Fruit fly (Drosophila melanogaster) whole organism, prepupa: ENCODE data around the gene CG42857.

ENCODE experiments used
- Blimp-1 ChIP-seq: fragments of 200-800 bp; sonication (Bioruptor generic); optimal IDR thresholded peaks from 3 replicates; lab custom pipeline; 2017; ENCODE audit warnings: missing biosample characterization, missing genetic modification characterization, mild to moderate bottlenecking, moderate library complexity, missing genetic modification reagents
- CG10669 ChIP-seq: fragments of 200-800 bp; sonication (Bioruptor generic); optimal IDR thresholded peaks from 3 replicates; lab custom pipeline; 2018; ENCODE audit warnings: missing biosample characterization, mild to moderate bottlenecking, missing genetic modification characterization, moderate library complexity
- CG11294 ChIP-seq: fragments of 200-800 bp; sonication (Bioruptor generic); IDR thresholded peaks from 2 replicates; pipeline ENCODE4 v1.3.6; 2022; ENCODE audit warnings: missing biosample characterization, missing genetic modification characterization
- CG11762 ChIP-seq: fragments of 200-800 bp; sonication (Bioruptor generic); optimal IDR thresholded peaks from 3 replicates; lab custom pipeline; 2016; ENCODE audit warnings: missing biosample characterization, missing genetic modification characterization; ENCODE audit not compliant: insufficient read depth
- CG11902 ChIP-seq: fragments of 200-800 bp; sonication (Bioruptor generic); optimal IDR thresholded peaks from 3 replicates; lab custom pipeline; 2016; ENCODE audit warnings: missing biosample characterization, missing genetic modification characterization
- CG15336 ChIP-seq: fragments of 200-800 bp; sonication (Bioruptor generic); IDR thresholded peaks from 2 replicates; pipeline ENCODE4 v1.3.6; 2022; ENCODE audit warnings: missing biosample characterization, missing genetic modification characterization
- CG1621 ChIP-seq: fragments of 200-800 bp; sonication (Bioruptor generic); optimal IDR thresholded peaks from 3 replicates; lab custom pipeline; 2018; ENCODE audit warnings: missing biosample characterization, mild to moderate bottlenecking, missing genetic modification characterization
- CG3032 ChIP-seq: fragments of 200-800 bp; optimal IDR thresholded peaks from 2 replicates; lab custom pipeline; 2019; ENCODE audit warnings: missing biosample characterization, mild to moderate bottlenecking, missing genetic modification characterization, moderate library complexity
- CG31627 ChIP-seq: fragments of 200-800 bp; sonication (Bioruptor generic); optimal IDR thresholded peaks from 3 replicates; lab custom pipeline; 2016; ENCODE audit warnings: missing biosample characterization, missing genetic modification characterization
- CG32006 ChIP-seq: fragments of 200-800 bp; sonication (Bioruptor generic); optimal IDR thresholded peaks from 3 replicates; lab custom pipeline; 2017; ENCODE audit warnings: missing biosample characterization, mild to moderate bottlenecking, missing genetic modification characterization
- CG34406 ChIP-seq: fragments of 200-800 bp; sonication (Bioruptor generic); optimal IDR thresholded peaks from 3 replicates; lab custom pipeline; 2016; ENCODE audit warnings: missing biosample characterization, missing genetic modification characterization
- CG6163 ChIP-seq: fragments of 200-800 bp; sonication (Bioruptor generic); IDR thresholded peaks from 3 replicates; pipeline ENCODE4 v1.3.6; 2022; ENCODE audit warnings: missing biosample characterization, missing genetic modification characterization
- CG6276 ChIP-seq: fragments of 200-800 bp; sonication (Bioruptor generic); optimal IDR thresholded peaks from 2 replicates; lab custom pipeline; 2017; ENCODE audit warnings: missing biosample characterization, mild to moderate bottlenecking, missing genetic modification characterization
- CG6792 ChIP-seq: fragments of 200-800 bp; sonication (Bioruptor generic); optimal IDR thresholded peaks from 3 replicates; lab custom pipeline; 2016; ENCODE audit warnings: missing biosample characterization, missing genetic modification characterization
- CG6808 ChIP-seq: fragments of 200-800 bp; sonication (Bioruptor generic); optimal IDR thresholded peaks from 3 replicates; lab custom pipeline; 2017; ENCODE audit warnings: missing biosample characterization, missing genetic modification characterization, mild to moderate bottlenecking, moderate library complexity, missing genetic modification reagents
- CG7368 ChIP-seq: fragments of 200-800 bp; sonication (Bioruptor generic); optimal IDR thresholded peaks from 3 replicates; lab custom pipeline; 2016; ENCODE audit warnings: missing biosample characterization, missing genetic modification characterization
- CG8119 ChIP-seq: fragments of 200-800 bp; sonication (Bioruptor generic); IDR thresholded peaks from 3 replicates; pipeline ENCODE4 v1.3.6; 2022; ENCODE audit warnings: missing biosample characterization, missing genetic modification characterization
- CG8319 ChIP-seq: fragments of 200-800 bp; sonication (Bioruptor generic); optimal IDR thresholded peaks from 3 replicates; lab custom pipeline; 2016; ENCODE audit warnings: missing biosample characterization, missing genetic modification characterization
- CG8632 ChIP-seq: fragments of 200-800 bp; sonication (Bioruptor generic); optimal IDR thresholded peaks from 3 replicates; lab custom pipeline; 2016; ENCODE audit warnings: missing biosample characterization, missing genetic modification characterization
- CG9139 ChIP-seq: fragments of 200-800 bp; sonication (Bioruptor generic); optimal IDR thresholded peaks from 3 replicates; lab custom pipeline; 2017; ENCODE audit warnings: missing biosample characterization, mild to moderate bottlenecking, missing genetic modification characterization
- Eip75B ChIP-seq: fragments of 200-800 bp; sonication (Bioruptor generic); optimal IDR thresholded peaks from 3 replicates; lab custom pipeline; 2016; ENCODE audit warnings: missing biosample characterization, missing genetic modification characterization
- Eip78C ChIP-seq: fragments of 200-800 bp; sonication (Bioruptor generic); peaks from one replicate; lab custom pipeline; 2016; ENCODE audit warnings: missing biosample characterization, missing genetic modification characterization
- Eip93F ChIP-seq: fragments of 200-800 bp; sonication (Bioruptor generic); optimal IDR thresholded peaks from 2 replicates; lab custom pipeline; 2016; ENCODE audit warnings: missing biosample characterization, mild to moderate bottlenecking, missing genetic modification characterization
- Ets96B ChIP-seq: fragments of 200-800 bp; optimal IDR thresholded peaks from 2 replicates; lab custom pipeline; 2019; ENCODE audit warnings: missing biosample characterization, mild to moderate bottlenecking, missing genetic modification characterization, moderate library complexity
- Hr38 ChIP-seq: sonication (Bioruptor generic); optimal IDR thresholded peaks from 2 replicates; lab custom pipeline; 2016; ENCODE audit warnings: missing biosample characterization, missing genetic modification characterization
- Hr39 ChIP-seq: fragments of 200-800 bp; sonication (Bioruptor generic); optimal IDR thresholded peaks from 2 replicates; lab custom pipeline; 2016; ENCODE audit warnings: missing biosample characterization, missing genetic modification characterization
- Hr4 ChIP-seq: fragments of 200-800 bp; sonication (Bioruptor generic); optimal IDR thresholded peaks from 3 replicates; lab custom pipeline; 2016; ENCODE audit warnings: missing biosample characterization, missing genetic modification characterization
- Met ChIP-seq: fragments of 200-800 bp; sonication (Bioruptor generic); optimal IDR thresholded peaks from 3 replicates; lab custom pipeline; 2016; ENCODE audit warnings: missing biosample characterization, missing genetic modification characterization
- Sox102F ChIP-seq: fragments of 200-800 bp; sonication (Bioruptor generic); optimal IDR thresholded peaks from 2 replicates; lab custom pipeline; 2016; ENCODE audit warnings: missing biosample characterization, mild to moderate bottlenecking, missing genetic modification characterization
- Sox14 ChIP-seq: fragments of 200-800 bp; sonication (Bioruptor generic); optimal IDR thresholded peaks from 3 replicates; lab custom pipeline; 2016; ENCODE audit warnings: missing biosample characterization, missing genetic modification characterization
- Sox15 ChIP-seq: fragments of 200-800 bp; sonication (Bioruptor generic); optimal IDR thresholded peaks from 3 replicates; lab custom pipeline; 2016; ENCODE audit warnings: missing biosample characterization, missing genetic modification characterization
- achi ChIP-seq: fragments of 200-800 bp; sonication (Bioruptor generic); optimal IDR thresholded peaks from 3 replicates; lab custom pipeline; 2016; ENCODE audit warnings: missing biosample characterization, missing genetic modification characterization
- acj6 ChIP-seq: fragments of 200-800 bp; sonication (Bioruptor generic); optimal IDR thresholded peaks from 3 replicates; lab custom pipeline; 2016; ENCODE audit warnings: missing biosample characterization, missing genetic modification characterization
- cyc ChIP-seq: fragments of 200-800 bp; sonication (Bioruptor generic); optimal IDR thresholded peaks from 3 replicates; lab custom pipeline; 2016; ENCODE audit warnings: missing biosample characterization, missing genetic modification characterization
- dac ChIP-seq: fragments of 200-800 bp; sonication (Bioruptor generic); optimal IDR thresholded peaks from 2 replicates; lab custom pipeline; 2017; ENCODE audit warnings: missing biosample characterization, mild to moderate bottlenecking, missing genetic modification characterization
- dsx ChIP-seq: fragments of 200-800 bp; optimal IDR thresholded peaks from 3 replicates; lab custom pipeline; 2019; ENCODE audit warnings: missing biosample characterization, mild to moderate bottlenecking, missing genetic modification characterization, moderate library complexity; ENCODE audit not compliant: poor library complexity, severe bottlenecking
- esn ChIP-seq: fragments of 200-800 bp; sonication (Bioruptor generic); optimal IDR thresholded peaks from 2 replicates; lab custom pipeline; 2016; ENCODE audit warnings: missing biosample characterization, mild to moderate bottlenecking, missing genetic modification characterization, moderate library complexity
- fd85E ChIP-seq: fragments of 200-800 bp; sonication (Bioruptor generic); optimal IDR thresholded peaks from 3 replicates; lab custom pipeline; 2016; ENCODE audit warnings: missing biosample characterization, missing genetic modification characterization
- fkh ChIP-seq: fragments of 200-800 bp; sonication (Bioruptor generic); optimal IDR thresholded peaks from 3 replicates; lab custom pipeline; 2017; ENCODE audit warnings: missing biosample characterization, mild to moderate bottlenecking, missing genetic modification characterization, moderate library complexity
- salr ChIP-seq, 2 experiments: fragments of 200-800 bp; sonication (Bioruptor generic); optimal IDR thresholded peaks; 3 replicates each; lab custom pipeline; 2016 to 2018; ENCODE audit warnings: missing biosample characterization in 2 of 2, missing genetic modification characterization in 2 of 2, mild to moderate bottlenecking in 1 of 2
- spab ChIP-seq: fragments of 200-800 bp; sonication (Bioruptor generic); optimal IDR thresholded peaks from 2 replicates; lab custom pipeline; 2017; ENCODE audit warnings: missing biosample characterization, mild to moderate bottlenecking, missing genetic modification characterization, missing genetic modification reagents
- ss ChIP-seq, 2 experiments: fragments of 200-800 bp; sonication (Bioruptor generic); optimal IDR thresholded peaks; 2 replicates in 1 of 2; 3 replicates in 1 of 2; lab custom pipeline; 2017 to 2018; ENCODE audit warnings: mild to moderate bottlenecking in 2 of 2, missing biosample characterization in 2 of 2, missing genetic modification characterization in 2 of 2, moderate library complexity in 1 of 2
- svp ChIP-seq: fragments of 200-800 bp; sonication (Bioruptor generic); peaks from one replicate; lab custom pipeline; 2016; ENCODE audit warnings: missing biosample characterization, missing genetic modification characterization
- topi ChIP-seq: fragments of 200-800 bp; sonication (Bioruptor generic); optimal IDR thresholded peaks from 3 replicates; lab custom pipeline; 2016; ENCODE audit warnings: missing biosample characterization, missing genetic modification characterization
- vri ChIP-seq: fragments of 200-800 bp; sonication (Bioruptor generic); optimal IDR thresholded peaks from 3 replicates; lab custom pipeline; 2016; ENCODE audit warnings: missing biosample characterization, mild to moderate bottlenecking, missing genetic modification characterization

Gene CG42857

dm6 chr3R:9808946-9809545 lies 11.9 kb downstream of the CG42857 start, which contains the start of gene FBXO11 (continued):
- TF ChIP-seq CG6792 (GFP tag; lab: Kevin White, UChicago) (peak; percentile 7), CG10669 (no peak), acj6 (no peak), spab (GFP tag; lab: Kevin White, UChicago) (no peak), Met (GFP tag; lab: Kevin White, UChicago) (no peak), vri (GFP tag; lab: Kevin White, UChicago) (no peak), CG8319 (GFP tag; lab: Kevin White, UChicago) (no peak), CG8632 (GFP tag; lab: Kevin White, UChicago) (no peak), CG34406 (no peak), Eip78C (GFP tag; lab: Kevin White, UChicago) (peak; percentile 84), CG3032 (no peak), ss (GFP tag; optimal IDR thresholded peaks at IDR 0.05; lab: Kevin White, UChicago) (peak in 1 of 2 experiments; percentile 89), svp (no peak), CG1621 (tag; lab: Kevin White, UChicago) (peak; percentile 75), Eip93F (GFP tag; lab: Kevin White, UChicago) (peak; percentile 25), achi (no peak), CG8119 (GFP tag; lab: Robert Waterston, UW) (peak; percentile 60; the same call in 2 of the 3 replicates), cyc (GFP tag; lab: Kevin White, UChicago) (no peak), CG15336 (GFP tag; lab: Robert Waterston, UW) (peak; percentile 50), CG6276 (GFP tag; lab: Kevin White, UChicago) (no peak), dac (GFP tag; lab: Kevin White, UChicago) (peak; percentile 38), Eip75B (GFP tag; lab: Kevin White, UChicago) (no peak), CG9139 (GFP tag; lab: Kevin White, UChicago) (no peak), CG6163 (GFP tag; lab: Robert Waterston, UW) (peak; percentile 98), esn (GFP tag; lab: Kevin White, UChicago) (no peak), Hr38 (GFP tag; lab: Kevin White, UChicago) (no peak), CG32006 (GFP tag; lab: Kevin White, UChicago) (no peak), CG11762 (GFP tag; lab: Kevin White, UChicago) (no peak), CG6808 (GFP tag; lab: Kevin White, UChicago) (no peak), CG11294 (GFP tag; lab: Robert Waterston, UW) (no peak), CG7368 (GFP tag; lab: Kevin White, UChicago) (no peak), Ets96B (tag; lab: Kevin White, UChicago) (peak; percentile 53), Sox14 (GFP tag; lab: Kevin White, UChicago) (peak; percentile 98), fd85E (GFP tag; lab: Kevin White, UChicago) (peak; percentile 61), dsx (GFP tag; lab: Kevin White, UChicago) (no peak), Sox15 (GFP tag; lab: Kevin White, UChicago) (no peak), Blimp-1 (GFP tag; lab: Kevin White, UChicago) (peak; percentile 33)

DNA sequence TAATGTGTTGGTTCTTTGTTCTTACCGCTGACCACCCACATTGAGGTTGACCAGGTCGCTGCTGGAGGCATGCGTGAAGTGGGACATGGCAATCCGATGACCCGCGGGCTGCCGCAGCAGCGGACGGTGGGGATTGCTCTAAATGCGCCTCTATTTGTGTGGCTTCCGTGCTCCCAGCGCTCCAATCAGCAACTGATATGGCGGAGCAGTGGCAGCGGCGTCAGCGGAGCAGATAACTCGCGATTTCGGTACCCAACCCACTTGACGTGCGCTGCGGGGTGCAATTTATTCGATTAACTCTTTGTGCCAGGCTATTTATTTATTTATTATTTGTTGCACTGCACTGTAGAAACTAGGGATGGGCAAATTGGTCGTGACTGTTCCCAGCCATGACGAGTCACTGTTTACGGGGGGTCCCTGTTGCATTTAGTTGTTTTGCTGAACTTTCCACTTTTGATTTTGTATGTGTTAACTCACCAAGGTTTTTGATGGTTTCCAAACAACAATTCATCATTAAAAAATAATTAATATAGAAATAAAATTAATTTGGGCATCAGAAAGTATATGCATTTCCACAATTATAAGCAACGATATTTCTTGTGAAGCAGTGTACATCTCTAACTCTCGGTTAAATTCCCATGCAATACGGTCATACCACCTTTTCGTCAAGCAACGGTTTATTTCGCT lies 20.2 kb downstream of the CG42857 start, which contains the start of the genes CG9467 and CG8526:
Gene CG9467 (minus strand): TSS at position 383 of the 687 bp plus-strand sequence.
Gene CG8526 (plus strand): TSS at position 637 of the 687 bp plus-strand sequence.
- TF ChIP-seq esn (GFP tag; lab: Kevin White, UChicago) = peak; percentile 69
- TF ChIP-seq topi (GFP tag; lab: Kevin White, UChicago) = no peak
- TF ChIP-seq CG11902 (GFP tag; lab: Kevin White, UChicago) = peak; percentile 49
- TF ChIP-seq cyc (GFP tag; lab: Kevin White, UChicago) = peak; percentile 61
- TF ChIP-seq salr (GFP tag; optimal IDR thresholded peaks at IDR 0.05; lab: Kevin White, UChicago) = no peak
- TF ChIP-seq CG8632 (GFP tag; lab: Kevin White, UChicago) = no peak
- TF ChIP-seq CG34406 = peak; percentile 60
- peak; percentile 83 for TF ChIP-seq Eip78C (GFP tag; lab: Kevin White, UChicago)
- TF ChIP-seq Sox15 (GFP tag; lab: Kevin White, UChicago) = peak; percentile 58
- peak; percentile 97 for TF ChIP-seq svp
- TF ChIP-seq Sox102F (GFP tag; lab: Kevin White, UChicago) = no peak
- no peak for TF ChIP-seq ss (GFP tag; optimal IDR thresholded peaks at IDR 0.05; lab: Kevin White, UChicago)
- TF ChIP-seq CG6792 (GFP tag; lab: Kevin White, UChicago) = peak; percentile 42
- TF ChIP-seq CG31627 (GFP tag; lab: Kevin White, UChicago) = peak; percentile 55
- TF ChIP-seq fkh = peak; percentile 85
- no peak; the same call in 1 of the 2 replicates for TF ChIP-seq CG11294 (GFP tag; lab: Robert Waterston, UW)
- no peak for TF ChIP-seq spab (GFP tag; lab: Kevin White, UChicago)
- TF ChIP-seq CG3032 = peak; percentile 64
- TF ChIP-seq Blimp-1 (GFP tag; lab: Kevin White, UChicago) = peak; percentile 29
- no peak for TF ChIP-seq Hr4 (GFP tag; lab: Kevin White, UChicago)
- peak; percentile 65 for TF ChIP-seq dsx (GFP tag; lab: Kevin White, UChicago)
- no peak for TF ChIP-seq achi
- peak; percentile 52 for TF ChIP-seq Hr39
- TF ChIP-seq CG15336 (GFP tag; lab: Robert Waterston, UW) = 0 out of 2 replicates have a peak, but pooled peaks have one; percentile 23
- TF ChIP-seq Ets96B (tag; lab: Kevin White, UChicago) = peak; percentile 50
